Worm (Caenorhabditis elegans) whole organism, L4 larva: Measurements from ENCODE around the gene spig-4.

Experiments
- F26F4.8 ChIP-seq: fragments of 200-800 bp; sonication (Bioruptor generic); conservative IDR thresholded peaks from 2 replicates; pipeline ENCODE4 v1.3.6; 2022; ENCODE audit warnings: missing genetic modification characterization, missing compliant biosample characterization
- F37D6.2 ChIP-seq: sonication (generic microtip); optimal IDR thresholded peaks from 2 replicates; lab custom pipeline; 2016; ENCODE audit warnings: mild to moderate bottlenecking, missing genetic modification characterization, missing compliant biosample characterization
- Y5F2A.4 ChIP-seq: fragments of 200-800 bp; sonication (Bioruptor generic); optimal IDR thresholded peaks from 2 replicates; lab custom pipeline; 2018; ENCODE audit warnings: mild to moderate bottlenecking, missing genetic modification characterization, missing compliant biosample characterization
- ZK337.2 ChIP-seq: fragments of 200-800 bp; sonication (Bioruptor generic); IDR thresholded peaks from 2 replicates; pipeline ENCODE4 v1.3.6; 2022; ENCODE audit warnings: missing genetic modification reagents, missing genetic modification characterization, missing compliant biosample characterization
- ZK546.5 ChIP-seq, 2 experiments: sonication (generic microtip); optimal IDR thresholded peaks; 2 replicates each; lab custom pipeline; 2017; ENCODE audit warnings: missing biosample characterization in 2 of 2, missing genetic modification characterization in 2 of 2
- aha-1 ChIP-seq: fragments of 150-350 bp; peaks from one replicate; lab custom pipeline; 2014; ENCODE audit warnings: missing biosample characterization, missing genetic modification characterization
- attf-4 ChIP-seq: sonication (generic microtip); optimal IDR thresholded peaks from 3 replicates; lab custom pipeline; 2017; ENCODE audit warnings: missing biosample characterization, missing genetic modification characterization
- ceh-32 ChIP-seq: sonication (generic microtip); optimal IDR thresholded peaks from 2 replicates; lab custom pipeline; 2016; ENCODE audit warnings: mild to moderate bottlenecking, missing genetic modification characterization, missing compliant biosample characterization; ENCODE audit not compliant: poor library complexity
- ceh-82 ChIP-seq: sonication (generic microtip); optimal IDR thresholded peaks from 2 replicates; lab custom pipeline; 2017; ENCODE audit warnings: missing biosample characterization, missing genetic modification characterization
- cey-2 ChIP-seq: sonication (generic microtip); optimal IDR thresholded peaks from 3 replicates; lab custom pipeline; 2017; ENCODE audit warnings: missing genetic modification characterization, mild to moderate bottlenecking, missing compliant biosample characterization, antibody characterized with exemption, borderline replicate concordance; ENCODE audit not compliant: insufficient read depth
- ctbp-1 ChIP-seq: fragments of 200-800 bp; sonication (Bioruptor generic); IDR thresholded peaks from 2 replicates; pipeline ENCODE4 v1.3.6; 2022; ENCODE audit warnings: missing genetic modification reagents, missing genetic modification characterization, missing compliant biosample characterization
- daf-12 ChIP-seq: fragments of 150-350 bp; optimal IDR thresholded peaks from 2 replicates; lab custom pipeline; 2014; ENCODE audit warnings: missing biosample characterization, missing genetic modification reagents, missing genetic modification characterization
- daf-16 ChIP-seq, 3 experiments: sonication (generic microtip); optimal IDR thresholded peaks; 2 replicates each; lab custom pipeline; 2016 to 2017; ENCODE audit warnings: missing genetic modification characterization in 3 of 3, missing genetic modification reagents in 3 of 3, mild to moderate bottlenecking in 2 of 3, missing compliant biosample characterization in 2 of 3, missing biosample characterization in 1 of 3, moderate library complexity in 1 of 3
- daf-19 ChIP-seq: fragments of 200-800 bp; sonication (Bioruptor generic); conservative IDR thresholded peaks from 2 replicates; pipeline ENCODE4 v1.3.6; 2022; ENCODE audit warnings: missing genetic modification characterization, missing compliant biosample characterization
- dmd-6 ChIP-seq: fragments of 200-800 bp; sonication (Bioruptor generic); IDR thresholded peaks from 2 replicates; pipeline ENCODE4 v1.3.6; 2022; ENCODE audit warnings: missing genetic modification reagents, missing genetic modification characterization, missing compliant biosample characterization
- dmd-9 ChIP-seq: fragments of 200-800 bp; sonication (Bioruptor generic); IDR thresholded peaks from 2 replicates; pipeline ENCODE4 v1.3.6; 2022; ENCODE audit warnings: missing genetic modification reagents, missing genetic modification characterization, missing compliant biosample characterization
- duxl-1 ChIP-seq: sonication (generic microtip); optimal IDR thresholded peaks from 2 replicates; lab custom pipeline; 2016; ENCODE audit warnings: mild to moderate bottlenecking, missing genetic modification characterization, moderate library complexity, missing compliant biosample characterization; ENCODE audit not compliant: poor library complexity
- egl-43 ChIP-seq: fragments of 200-800 bp; sonication (Bioruptor generic); IDR thresholded peaks from 2 replicates; pipeline ENCODE4 v1.3.6; 2022; ENCODE audit warnings: missing genetic modification reagents, missing genetic modification characterization, missing compliant biosample characterization
- hlh-30 ChIP-seq: sonication (generic microtip); optimal IDR thresholded peaks from 2 replicates; lab custom pipeline; 2017; ENCODE audit warnings: antibody characterized with exemption, mild to moderate bottlenecking, missing genetic modification characterization, missing compliant biosample characterization; ENCODE audit not compliant: insufficient read depth
- lim-7 ChIP-seq: fragments of 200-800 bp; sonication (Bioruptor generic); IDR thresholded peaks from 2 replicates; pipeline ENCODE4 v1.3.6; 2022; ENCODE audit warnings: missing genetic modification characterization, missing compliant biosample characterization
- lin-1 ChIP-seq: fragments of 200-800 bp; sonication (Bioruptor generic); IDR thresholded peaks from 2 replicates; pipeline ENCODE4 v1.3.6; 2022; ENCODE audit warnings: missing genetic modification reagents, missing genetic modification characterization, missing compliant biosample characterization
- lin-13 ChIP-seq: fragments of 150-350 bp; optimal IDR thresholded peaks from 2 replicates; lab custom pipeline; 2014; ENCODE audit warnings: missing biosample characterization, missing genetic modification reagents, missing genetic modification characterization
- lin-15B ChIP-seq: fragments of 150-350 bp; sonication (generic microtip); optimal IDR thresholded peaks from 3 replicates; lab custom pipeline; 2014; ENCODE audit warnings: missing biosample characterization, missing genetic modification characterization
- lin-38 ChIP-seq: fragments of 200-800 bp; sonication (Bioruptor generic); IDR thresholded peaks from 2 replicates; pipeline ENCODE4 v1.3.6; 2022; ENCODE audit warnings: missing genetic modification reagents, missing genetic modification characterization, missing compliant biosample characterization
- mdl-1 ChIP-seq, 2 experiments: fragments of 150-350 bp in 1 of 2; sonication (generic microtip) in 1 of 2; optimal IDR thresholded peaks; 2 replicates each; lab custom pipeline; 2014 to 2017; ENCODE audit warnings: missing biosample characterization in 2 of 2, missing genetic modification characterization in 2 of 2
- mxl-3 ChIP-seq: fragments of 200-800 bp; sonication (Bioruptor generic); optimal IDR thresholded peaks from 2 replicates; lab custom pipeline; 2018; ENCODE audit warnings: mild to moderate bottlenecking, missing genetic modification characterization, missing compliant biosample characterization
- nhr-102 ChIP-seq: sonication (generic microtip); optimal IDR thresholded peaks from 2 replicates; lab custom pipeline; 2016; ENCODE audit warnings: mild to moderate bottlenecking, missing genetic modification characterization, moderate library complexity, missing compliant biosample characterization
- nhr-111 ChIP-seq: fragments of 200-800 bp; sonication (Bioruptor generic); optimal IDR thresholded peaks from 2 replicates; lab custom pipeline; 2018; ENCODE audit warnings: mild to moderate bottlenecking, missing genetic modification characterization, missing compliant biosample characterization
- nhr-25 ChIP-seq: sonication (generic microtip); optimal IDR thresholded peaks from 2 replicates; lab custom pipeline; 2017; ENCODE audit warnings: missing genetic modification characterization, mild to moderate bottlenecking, missing compliant biosample characterization, antibody characterized with exemption, moderate library complexity, borderline replicate concordance; ENCODE audit not compliant: insufficient read depth
- nhr-41 ChIP-seq: fragments of 200-800 bp; sonication (Bioruptor generic); IDR thresholded peaks from 2 replicates; pipeline ENCODE4 v1.3.6; 2022; ENCODE audit warnings: missing genetic modification reagents, missing genetic modification characterization, missing compliant biosample characterization
- pha-4 ChIP-seq, 2 experiments: fragments of 150-350 bp in 1 of 2; fragments of 200-800 bp in 1 of 2; sonication (Bioruptor generic) in 1 of 2; IDR thresholded peaks in 1 of 2; optimal IDR thresholded peaks in 1 of 2; 2 replicates each; pipeline versions ENCODE4 v1.3.6 to Lab custom; 2014 to 2022; ENCODE audit warnings: missing genetic modification characterization in 2 of 2, missing genetic modification reagents in 2 of 2, missing biosample characterization in 1 of 2, missing compliant biosample characterization in 1 of 2
- set-16 ChIP-seq: fragments of 200-800 bp; sonication (Bioruptor generic); IDR thresholded peaks from 2 replicates; pipeline ENCODE4 v1.3.6; 2022; ENCODE audit warnings: missing genetic modification reagents, missing genetic modification characterization, missing compliant biosample characterization
- spr-1 ChIP-seq: sonication (generic microtip); optimal IDR thresholded peaks from 2 replicates; lab custom pipeline; 2016; ENCODE audit warnings: mild to moderate bottlenecking, missing genetic modification characterization, missing compliant biosample characterization
- tra-1 ChIP-seq: fragments of 200-800 bp; sonication (Bioruptor generic); IDR thresholded peaks from 2 replicates; pipeline ENCODE4 v1.3.6; 2022; ENCODE audit warnings: missing genetic modification reagents, missing genetic modification characterization, missing compliant biosample characterization
- unc-130 ChIP-seq: sonication (generic microtip); optimal IDR thresholded peaks from 2 replicates; lab custom pipeline; 2016; ENCODE audit warnings: missing genetic modification reagents, missing genetic modification characterization, missing compliant biosample characterization
- unc-39 ChIP-seq: sonication (generic microtip); optimal IDR thresholded peaks from 2 replicates; lab custom pipeline; 2017; ENCODE audit warnings: missing biosample characterization, missing genetic modification characterization
- unc-62 ChIP-seq, 3 experiments: fragments of 150-350 bp in 1 of 3; sonication (generic microtip); optimal IDR thresholded peaks in 2 of 3; peaks in 1 of 3; 1 replicate in 1 of 3; 2 replicates in 2 of 3; lab custom pipeline; 2014 to 2017; ENCODE audit warnings: missing biosample characterization in 3 of 3, missing genetic modification characterization in 3 of 3, missing genetic modification reagents in 3 of 3, missing genotype in 1 of 3
- vab-7 ChIP-seq: fragments of 200-800 bp; sonication (Bioruptor generic); IDR thresholded peaks from 2 replicates; pipeline ENCODE4 v1.3.6; 2022; ENCODE audit warnings: missing genetic modification reagents, missing genetic modification characterization, missing compliant biosample characterization
- zip-11 ChIP-seq: fragments of 200-800 bp; sonication (Bioruptor generic); IDR thresholded peaks from 2 replicates; pipeline ENCODE4 v1.3.6; 2022; ENCODE audit warnings: missing genetic modification characterization, missing compliant biosample characterization

spig-4 gene

DNA sequence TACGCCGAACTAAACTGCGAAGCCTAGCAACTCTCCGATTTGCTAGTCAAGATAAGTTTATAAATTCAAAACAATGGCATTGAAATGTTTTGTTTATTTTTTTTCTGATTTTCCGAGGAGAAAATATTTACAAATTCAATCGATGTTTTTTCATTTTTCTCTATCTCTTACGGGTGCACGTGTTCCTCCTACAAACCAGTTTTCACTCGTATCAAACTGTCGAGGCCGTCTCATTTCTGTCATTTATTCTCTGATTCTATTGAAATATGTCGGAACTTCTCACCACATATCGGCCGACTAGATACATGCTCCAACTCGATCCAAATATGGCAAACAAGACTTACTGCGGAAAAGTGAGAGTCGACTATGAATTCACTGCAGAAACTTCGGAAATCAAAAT, 24.8 kb upstream of the spig-4 start, which contains the start of gene F47B8.8:
Gene F47B8.8 (plus strand): TSS at position 257 of the 400 bp plus-strand sequence.
- TF ChIP-seq lim-7 (GFP tag; lab: Robert Waterston, UW), result no peak
- TF ChIP-seq mdl-1 (tag; optimal IDR thresholded peaks at IDR 0.05; lab: Kevin White, UChicago), result peak in 1 of 2 experiments; percentile 13

DNA sequence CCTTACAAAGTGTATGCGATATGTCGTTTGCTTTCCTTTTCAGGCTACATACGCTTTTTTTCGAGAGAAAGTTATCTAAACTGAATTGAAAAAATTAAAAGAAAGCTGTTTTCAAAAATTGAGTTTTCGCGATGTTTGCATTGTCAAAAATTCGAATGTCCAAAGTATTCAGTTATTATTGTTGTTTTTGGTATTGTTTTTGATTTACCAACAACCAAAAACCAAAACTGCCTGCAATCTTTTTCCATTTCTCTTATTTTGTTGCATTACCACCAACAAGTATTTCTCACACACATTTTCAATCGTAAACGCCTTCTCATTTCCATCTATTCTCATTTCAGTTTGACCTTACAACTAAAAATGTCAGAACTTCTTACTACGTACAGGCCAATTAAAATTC, 22.1 kb upstream of the spig-4 start, which contains the start of gene pepm-1:
Gene pepm-1 (plus strand): TSS at position 301 of the 400 bp plus-strand sequence.
- TF ChIP-seq duxl-1 (tag; lab: Kevin White, UChicago), result no peak
- no peak for TF ChIP-seq zip-11 (GFP tag; lab: Robert Waterston, UW)
- TF ChIP-seq lin-15B (tag; lab: Kevin White, UChicago), result no peak
- TF ChIP-seq ctbp-1 (GFP tag; lab: Robert Waterston, UW), result no peak
- no peak for TF ChIP-seq nhr-111
- TF ChIP-seq Y5F2A.4 (GFP tag; lab: Kevin White, UChicago), result no peak
- TF ChIP-seq aha-1 (tag; lab: Kevin White, UChicago), result no peak
- no peak for TF ChIP-seq tra-1
- TF ChIP-seq nhr-102 (tag; lab: Kevin White, UChicago), result no peak
- no peak for TF ChIP-seq unc-130 (GFP tag; lab: Kevin White, UChicago)
- TF ChIP-seq unc-62 (GFP tag; optimal IDR thresholded peaks at IDR 0.05 in 1 of 2; lab: Kevin White, UChicago), result no peak
- no peak for TF ChIP-seq unc-62 (tag; optimal IDR thresholded peaks at IDR 0.05; lab: Kevin White, UChicago)
- no peak for TF ChIP-seq cey-2
- TF ChIP-seq daf-12 (tag; lab: Kevin White, UChicago), result no peak
- TF ChIP-seq daf-19 (GFP tag; lab: Robert Waterston, UW), result no peak
- no peak for TF ChIP-seq lin-13 (GFP tag; lab: Kevin White, UChicago)
- TF ChIP-seq ceh-32 (tag; lab: Kevin White, UChicago), result no peak
- TF ChIP-seq ceh-82 (tag; lab: Kevin White, UChicago), result no peak

DNA sequence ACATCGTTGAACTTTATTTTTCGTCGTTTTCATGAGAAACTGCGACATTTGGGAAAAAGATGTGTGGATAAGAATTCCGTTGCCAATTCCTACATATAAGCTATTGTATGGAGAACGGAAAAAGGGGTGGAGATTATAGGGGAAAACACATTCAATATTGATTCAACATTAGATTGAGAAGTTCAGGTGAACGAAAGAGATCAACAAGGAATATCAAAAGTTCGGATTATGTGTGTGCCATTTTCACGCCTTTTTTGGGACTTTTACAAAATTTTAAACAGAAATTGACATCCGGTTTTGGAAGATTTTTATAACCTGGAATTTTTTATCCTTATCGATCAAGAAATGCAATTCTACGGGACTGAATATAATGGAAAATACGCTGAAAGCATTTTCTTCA, 21.1 kb upstream of the spig-4 start, which contains the start of gene F47B8.5:
Gene F47B8.5 (minus strand): TSS at position 101 of the 400 bp plus-strand sequence.
- TF ChIP-seq aha-1 (tag; lab: Kevin White, UChicago) (no peak), lin-1 (GFP tag; lab: Robert Waterston, UW) (no peak), ZK546.5 (tag; optimal IDR thresholded peaks at IDR 0.05; lab: Kevin White, UChicago) (no peak), lin-38 (GFP tag; lab: Robert Waterston, UW) (no peak), egl-43 (no peak), F37D6.2 (tag; lab: Kevin White, UChicago) (no peak), attf-4 (no peak), lin-15B (tag; lab: Kevin White, UChicago) (no peak), ctbp-1 (GFP tag; lab: Robert Waterston, UW) (no peak), nhr-111 (no peak)

DNA sequence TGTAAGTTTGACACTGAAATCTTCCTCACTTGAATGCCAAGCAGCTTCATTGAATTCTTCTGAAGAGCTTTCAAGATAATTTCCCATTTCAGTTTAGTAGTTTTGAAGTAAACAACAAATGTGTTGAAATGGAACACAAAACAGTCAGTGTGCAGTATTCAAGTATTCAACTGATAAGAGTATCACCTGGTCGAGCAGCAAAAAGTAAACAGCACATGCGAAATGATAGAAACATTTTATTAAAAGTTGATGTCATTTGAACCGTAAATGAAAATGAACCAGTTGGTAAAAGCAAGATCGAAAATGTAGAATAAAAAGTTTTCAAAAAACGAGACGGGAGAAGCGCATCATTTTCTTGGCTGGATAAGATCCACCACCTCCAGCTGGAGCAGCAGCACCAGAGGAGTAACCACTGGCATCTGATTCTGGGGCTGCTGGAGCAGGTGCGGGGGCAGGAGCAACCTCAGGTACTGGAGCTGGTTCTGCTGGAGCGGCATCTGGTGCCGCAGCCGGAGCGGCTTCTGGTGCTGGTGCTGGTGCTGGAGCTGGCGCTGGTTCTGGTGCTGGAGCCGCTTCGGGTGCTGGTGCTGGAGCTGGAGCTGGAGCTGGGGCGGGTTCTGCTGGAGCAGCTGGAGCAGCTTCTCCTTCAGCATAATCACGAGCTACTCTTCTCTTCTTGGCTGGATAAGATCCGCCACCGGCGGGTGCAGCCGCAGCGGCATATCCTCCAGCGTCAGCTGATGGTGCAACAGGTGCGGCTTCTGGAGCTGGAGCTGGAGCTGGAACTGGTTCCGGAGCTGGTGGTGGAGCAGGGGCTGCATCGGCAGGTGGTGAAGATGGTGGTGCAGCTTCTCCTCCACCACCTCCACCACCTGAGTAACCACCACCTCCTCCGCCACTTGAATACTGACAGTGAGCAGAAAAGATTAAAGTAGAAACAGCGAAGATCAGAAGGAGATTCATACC, 18.1 kb upstream of the spig-4 start, which contains the start of the genes F47B8.4 and F47B8.18:
Gene F47B8.4 (minus strand): TSS at position 172 of the 966 bp plus-strand sequence.
Gene F47B8.18 (minus strand): TSS at position 963 of the 966 bp plus-strand sequence.
- no peak for TF ChIP-seq ZK546.5 (tag; optimal IDR thresholded peaks at IDR 0.05; lab: Kevin White, UChicago)
- no peak for TF ChIP-seq unc-39 (tag; lab: Kevin White, UChicago)
- TF ChIP-seq mdl-1 (tag; optimal IDR thresholded peaks at IDR 0.05; lab: Kevin White, UChicago), result peak in 1 of 2 experiments; percentile 53
- peak; percentile 32; the same call in 1 of the 2 replicates for TF ChIP-seq lim-7 (GFP tag; lab: Robert Waterston, UW)
- 0 out of 2 replicates have a peak, but pooled peaks have one; percentile 33 for TF ChIP-seq dmd-9
- TF ChIP-seq mxl-3 (GFP tag; lab: Kevin White, UChicago), result peak; percentile 13
- peak; percentile 90; the same call in 1 of the 2 replicates for TF ChIP-seq pha-4 (GFP tag; IDR thresholded peaks at IDR 0.05; lab: Robert Waterston, UW)
- TF ChIP-seq pha-4 (tag; optimal IDR thresholded peaks at IDR 0.05; lab: Kevin White, UChicago), result no peak
- TF ChIP-seq nhr-41 (GFP tag; lab: Robert Waterston, UW), result 0 out of 2 replicates have a peak, but pooled peaks have one; percentile 6
- peak; percentile 99 for TF ChIP-seq set-16 (GFP tag; lab: Robert Waterston, UW)
- TF ChIP-seq daf-16 (GFP tag; optimal IDR thresholded peaks at IDR 0.05; lab: Kevin White, UChicago), result no peak
- TF ChIP-seq daf-16 (tag; optimal IDR thresholded peaks at IDR 0.05; lab: Kevin White, UChicago), result peak; percentile 99
- TF ChIP-seq nhr-25 (tag; lab: Kevin White, UChicago), result no peak
- TF ChIP-seq hlh-30 (tag; lab: Kevin White, UChicago), result peak; percentile 45
- TF ChIP-seq vab-7 (GFP tag; lab: Robert Waterston, UW), result 0 out of 2 replicates have a peak, but pooled peaks have one; percentile 17
- no peak for TF ChIP-seq ZK337.2 (GFP tag; lab: Robert Waterston, UW)
- TF ChIP-seq dmd-6, result peak; percentile 44
- peak; percentile 76 for TF ChIP-seq aha-1 (tag; lab: Kevin White, UChicago)
- no peak for TF ChIP-seq spr-1 (tag; lab: Kevin White, UChicago)
- TF ChIP-seq F26F4.8, result 0 out of 2 replicates have a peak, but pooled peaks have one; percentile 3
